Fruit fly (Drosophila melanogaster) whole organism, embryonic: ENCODE measurements around the gene Polr3F.

Experiments used
- Adf1 ChIP-seq: fragments of 200-800 bp; sonication (Bioruptor generic); IDR thresholded peaks from 2 replicates; pipeline ENCODE4 v1.3.6; 2022; ENCODE audit warnings: missing biosample characterization, missing genetic modification characterization
- Atf-2 ChIP-seq: fragments of 200-800 bp; sonication (Bioruptor generic); optimal IDR thresholded peaks from 2 replicates; lab custom pipeline; 2016; ENCODE audit warnings: missing biosample characterization, missing genetic modification characterization
- CG10654 ChIP-seq: fragments of 200-800 bp; sonication (Bioruptor generic); optimal IDR thresholded peaks from 2 replicates; lab custom pipeline; 2016; ENCODE audit warnings: missing biosample characterization, missing genetic modification characterization
- CG11093 ChIP-seq: fragments of 200-800 bp; sonication (Bioruptor generic); IDR thresholded peaks from 3 replicates; pipeline ENCODE4 v1.3.6; 2022; ENCODE audit warnings: missing biosample characterization, missing genetic modification characterization
- CG15073 ChIP-seq: fragments of 200-800 bp; sonication (Bioruptor generic); optimal IDR thresholded peaks from 2 replicates; lab custom pipeline; 2016; ENCODE audit warnings: missing biosample characterization, missing genetic modification characterization
- CG15269 ChIP-seq: fragments of 200-800 bp; sonication (Bioruptor generic); optimal IDR thresholded peaks from 2 replicates; lab custom pipeline; 2018; ENCODE audit warnings: missing biosample characterization, mild to moderate bottlenecking, missing genetic modification characterization, moderate library complexity
- CG30431 ChIP-seq: fragments of 200-800 bp; sonication (Bioruptor generic); optimal IDR thresholded peaks from 2 replicates; lab custom pipeline; 2017; ENCODE audit warnings: missing biosample characterization, missing genetic modification characterization
- CG31365 ChIP-seq: fragments of 200-800 bp; sonication (Bioruptor generic); optimal IDR thresholded peaks from 2 replicates; lab custom pipeline; 2018; ENCODE audit warnings: missing biosample characterization, mild to moderate bottlenecking, missing genetic modification characterization
- CG3281 ChIP-seq: fragments of 200-800 bp; sonication (Bioruptor generic); optimal IDR thresholded peaks from 3 replicates; lab custom pipeline; 2017; ENCODE audit warnings: missing biosample characterization, mild to moderate bottlenecking, missing genetic modification characterization
- CG34224 ChIP-seq: fragments of 200-800 bp; sonication (Bioruptor generic); IDR thresholded peaks from 3 replicates; pipeline ENCODE4 v1.3.6; 2022; ENCODE audit warnings: missing biosample characterization, missing genetic modification characterization; ENCODE audit not compliant: partially characterized antibody
- CG5180 ChIP-seq: fragments of 200-800 bp; sonication (Bioruptor generic); optimal IDR thresholded peaks from 3 replicates; lab custom pipeline; 2017; ENCODE audit warnings: missing biosample characterization, missing genetic modification characterization, mild to moderate bottlenecking, moderate library complexity, missing genetic modification reagents
- CG7556 ChIP-seq: fragments of 200-800 bp; sonication (Bioruptor generic); optimal IDR thresholded peaks from 2 replicates; lab custom pipeline; 2017; ENCODE audit warnings: missing biosample characterization, mild to moderate bottlenecking, missing genetic modification characterization
- CG8089 ChIP-seq: fragments of 200-800 bp; sonication (Bioruptor generic); optimal IDR thresholded peaks from 3 replicates; lab custom pipeline; 2016; ENCODE audit warnings: missing biosample characterization, missing genetic modification characterization
- CG8359 ChIP-seq: fragments of 200-800 bp; sonication (Bioruptor generic); optimal IDR thresholded peaks from 2 replicates; lab custom pipeline; 2017; ENCODE audit warnings: missing biosample characterization, mild to moderate bottlenecking, missing genetic modification characterization, borderline replicate concordance
- CG8478 ChIP-seq: fragments of >200 bp; optimal IDR thresholded peaks from 2 replicates; lab custom pipeline; 2018
- CG8765 ChIP-seq: fragments of 200-800 bp; sonication (Bioruptor generic); IDR thresholded peaks from 2 replicates; pipeline ENCODE4 v1.3.6; 2022; ENCODE audit warnings: missing biosample characterization, missing genetic modification characterization
- D19A ChIP-seq: fragments of 200-800 bp; optimal IDR thresholded peaks from 3 replicates; lab custom pipeline; 2019; ENCODE audit warnings: missing biosample characterization, mild to moderate bottlenecking, missing genetic modification characterization, moderate library complexity
- Dek ChIP-seq: fragments of 200-800 bp; sonication (Bioruptor generic); optimal IDR thresholded peaks from 3 replicates; lab custom pipeline; 2019; ENCODE audit warnings: missing biosample characterization, mild to moderate bottlenecking, missing genetic modification characterization, moderate library complexity
- Dip2 ChIP-seq: fragments of 200-800 bp; sonication (Bioruptor generic); IDR thresholded peaks from 2 replicates; pipeline ENCODE4 v1.3.6; 2022; ENCODE audit warnings: missing biosample characterization, missing genetic modification characterization
- Drgx ChIP-seq: fragments of 200-800 bp; sonication (Bioruptor generic); IDR thresholded peaks from 2 replicates; pipeline ENCODE4 v1.3.6; 2022; ENCODE audit warnings: missing biosample characterization, missing genetic modification characterization
- E2f1 ChIP-seq: fragments of 200-800 bp; sonication (Bioruptor generic); IDR thresholded peaks from 2 replicates; pipeline ENCODE4 v1.3.6; 2022; ENCODE audit warnings: missing biosample characterization, missing genetic modification characterization
- Hsf ChIP-seq: fragments of 200-800 bp; sonication (Bioruptor generic); optimal IDR thresholded peaks from 3 replicates; lab custom pipeline; 2016; ENCODE audit warnings: missing biosample characterization, missing genetic modification characterization
- Jarid2 ChIP-seq: fragments of 200-800 bp; sonication (Bioruptor generic); optimal IDR thresholded peaks from 3 replicates; lab custom pipeline; 2017; ENCODE audit warnings: mild to moderate bottlenecking, missing biosample characterization, missing genetic modification reagents, missing genetic modification characterization
- Nf-YA ChIP-seq: fragments of 200-800 bp; sonication (Bioruptor generic); IDR thresholded peaks from 2 replicates; pipeline ENCODE4 v1.3.6; 2022; ENCODE audit warnings: missing biosample characterization, missing genetic modification characterization
- Oli ChIP-seq: fragments of 200-800 bp; sonication (Bioruptor generic); optimal IDR thresholded peaks from 2 replicates; lab custom pipeline; 2018; ENCODE audit warnings: missing biosample characterization, mild to moderate bottlenecking, missing genetic modification characterization, moderate library complexity
- Sox100B ChIP-seq: fragments of 200-800 bp; sonication (Bioruptor generic); optimal IDR thresholded peaks from 3 replicates; lab custom pipeline; 2018; ENCODE audit warnings: missing biosample characterization, mild to moderate bottlenecking, missing genetic modification characterization
- ac ChIP-seq: fragments of 200-800 bp; sonication (Bioruptor generic); optimal IDR thresholded peaks from 3 replicates; lab custom pipeline; 2017; ENCODE audit warnings: missing biosample characterization, mild to moderate bottlenecking, missing genetic modification characterization
- ase ChIP-seq: fragments of 200-800 bp; sonication (Bioruptor generic); IDR thresholded peaks from 3 replicates; pipeline ENCODE4 v1.3.6; 2022; ENCODE audit warnings: missing biosample characterization, missing genetic modification characterization
- ato ChIP-seq: fragments of 200-800 bp; sonication (Bioruptor generic); IDR thresholded peaks from 2 replicates; pipeline ENCODE4 v1.3.6; 2022; ENCODE audit warnings: missing biosample characterization, missing genetic modification characterization; ENCODE audit not compliant: partially characterized antibody
- br ChIP-seq: fragments of >200 bp; optimal IDR thresholded peaks from 2 replicates; lab custom pipeline; 2017
- bsh ChIP-seq, 2 experiments: fragments of 200-800 bp; sonication (Bioruptor generic); optimal IDR thresholded peaks; 2 replicates each; lab custom pipeline; 2017 to 2018; ENCODE audit warnings: mild to moderate bottlenecking in 2 of 2, missing biosample characterization in 2 of 2, missing genetic modification characterization in 2 of 2, moderate library complexity in 1 of 2
- cas ChIP-seq: fragments of 200-800 bp; sonication (Bioruptor generic); IDR thresholded peaks from 2 replicates; pipeline ENCODE4 v1.3.6; 2022; ENCODE audit warnings: missing biosample characterization, missing genetic modification characterization
- caup ChIP-seq: fragments of 200-800 bp; sonication (Bioruptor generic); optimal IDR thresholded peaks from 3 replicates; lab custom pipeline; 2017; ENCODE audit warnings: missing biosample characterization, mild to moderate bottlenecking, missing genetic modification characterization, moderate library complexity; ENCODE audit not compliant: severe bottlenecking
- cg ChIP-seq: fragments of 200-800 bp; sonication (Bioruptor generic); optimal IDR thresholded peaks from 3 replicates; lab custom pipeline; 2019; ENCODE audit warnings: missing biosample characterization, mild to moderate bottlenecking, missing genetic modification characterization, moderate library complexity
- dan ChIP-seq: fragments of 200-800 bp; sonication (Bioruptor generic); IDR thresholded peaks from 2 replicates; pipeline ENCODE4 v1.3.6; 2022; ENCODE audit warnings: missing biosample characterization, missing genetic modification characterization
- danr ChIP-seq: fragments of 200-800 bp; sonication (Bioruptor generic); IDR thresholded peaks from 2 replicates; pipeline ENCODE4 v1.3.6; 2022; ENCODE audit warnings: missing biosample characterization, missing genetic modification characterization
- dmrt99B ChIP-seq: fragments of 200-800 bp; sonication (Bioruptor generic); optimal IDR thresholded peaks from 2 replicates; lab custom pipeline; 2018; ENCODE audit warnings: missing biosample characterization, mild to moderate bottlenecking, missing genetic modification characterization, moderate library complexity
- dysf ChIP-seq: fragments of 200-800 bp; sonication (Bioruptor generic); IDR thresholded peaks from 3 replicates; pipeline ENCODE4 v1.3.6; 2022; ENCODE audit warnings: missing biosample characterization, missing genetic modification characterization
- exex ChIP-seq: fragments of 200-800 bp; sonication (Bioruptor generic); optimal IDR thresholded peaks from 4 replicates; lab custom pipeline; 2018; ENCODE audit warnings: missing biosample characterization, mild to moderate bottlenecking, missing genetic modification characterization, moderate library complexity
- fd102C ChIP-seq: fragments of 200-800 bp; sonication (Bioruptor generic); optimal IDR thresholded peaks from 2 replicates; lab custom pipeline; 2018; ENCODE audit warnings: missing biosample characterization, mild to moderate bottlenecking, missing genetic modification characterization, moderate library complexity
- fd64A ChIP-seq: fragments of 200-800 bp; sonication (Bioruptor generic); optimal IDR thresholded peaks from 3 replicates; lab custom pipeline; 2018; ENCODE audit warnings: missing biosample characterization, mild to moderate bottlenecking, missing genetic modification characterization
- gcm2 ChIP-seq: fragments of 200-800 bp; sonication (Bioruptor generic); optimal IDR thresholded peaks from 2 replicates; lab custom pipeline; 2016; ENCODE audit warnings: missing biosample characterization, missing genetic modification characterization
- ham ChIP-seq: fragments of 200-800 bp; sonication (Bioruptor generic); IDR thresholded peaks from 2 replicates; pipeline ENCODE4 v1.3.6; 2022; ENCODE audit warnings: missing biosample characterization, missing genetic modification characterization
- her ChIP-seq: fragments of 200-800 bp; sonication (Bioruptor generic); optimal IDR thresholded peaks from 2 replicates; lab custom pipeline; 2016; ENCODE audit warnings: missing biosample characterization, missing genetic modification characterization
- kni ChIP-seq: fragments of 200-800 bp; sonication (Bioruptor generic); optimal IDR thresholded peaks from 3 replicates; lab custom pipeline; 2017; ENCODE audit warnings: mild to moderate bottlenecking, missing biosample characterization, missing genetic modification reagents, missing genetic modification characterization
- luna ChIP-seq: fragments of 200-800 bp; sonication (Bioruptor generic); optimal IDR thresholded peaks from 2 replicates; lab custom pipeline; 2016; ENCODE audit warnings: missing biosample characterization, missing genetic modification characterization
- mirr ChIP-seq: fragments of 200-800 bp; sonication (Bioruptor generic); optimal IDR thresholded peaks from 3 replicates; lab custom pipeline; 2018; ENCODE audit warnings: missing biosample characterization, mild to moderate bottlenecking, missing genetic modification characterization
- pfk ChIP-seq: fragments of 200-800 bp; sonication (Bioruptor generic); optimal IDR thresholded peaks from 2 replicates; lab custom pipeline; 2018; ENCODE audit warnings: missing biosample characterization, mild to moderate bottlenecking, missing genetic modification characterization, moderate library complexity
- pho ChIP-seq: fragments of 200-800 bp; sonication (Bioruptor generic); optimal IDR thresholded peaks from 2 replicates; lab custom pipeline; 2016; ENCODE audit warnings: missing biosample characterization, missing genetic modification characterization
- ranshi ChIP-seq: fragments of 200-800 bp; sonication (Bioruptor generic); IDR thresholded peaks from 2 replicates; pipeline ENCODE4 v1.3.6; 2022; ENCODE audit warnings: missing biosample characterization, missing genetic modification characterization
- sqz ChIP-seq: fragments of 200-800 bp; sonication (Bioruptor generic); optimal IDR thresholded peaks from 3 replicates; lab custom pipeline; 2018; ENCODE audit warnings: missing biosample characterization, mild to moderate bottlenecking, missing genetic modification characterization
- tin ChIP-seq: fragments of 200-800 bp; sonication (Bioruptor generic); optimal IDR thresholded peaks from 3 replicates; lab custom pipeline; 2016; ENCODE audit warnings: missing biosample characterization, missing genetic modification characterization

Gene Polr3F

dm6 chr3R:22400246-22400645 is 33.1 kb upstream of the Polr3F start (continued):
- TF ChIP-seq Sox100B (GFP tag; lab: Kevin White, UChicago) (no peak), her (no peak), CG8478 (lab: Kevin White, UChicago) (no peak), br (lab: Kevin White, UChicago) (no peak), exex (tag; lab: Kevin White, UChicago) (no peak), CG8089 (GFP tag; lab: Kevin White, UChicago) (no peak), dysf (peak; percentile 83), danr (GFP tag; lab: Robert Waterston, UW) (no peak), pfk (GFP tag; lab: Kevin White, UChicago) (no peak), sqz (GFP tag; lab: Kevin White, UChicago) (no peak), CG5180 (GFP tag; lab: Kevin White, UChicago) (no peak), CG3281 (GFP tag; lab: Kevin White, UChicago) (no peak), luna (GFP tag; lab: Kevin White, UChicago) (no peak), CG15073 (GFP tag; lab: Kevin White, UChicago) (no peak), Hsf (GFP tag; lab: Kevin White, UChicago) (peak; percentile 34), E2f1 (GFP tag; lab: Robert Waterston, UW) (peak; percentile 41; the same call in 1 of the 2 replicates), D19A (tag; lab: Kevin White, UChicago) (no peak), CG8359 (no peak), ham (GFP tag; lab: Robert Waterston, UW) (no peak), Dip2 (GFP tag; lab: Robert Waterston, UW) (no peak), CG10654 (GFP tag; lab: Kevin White, UChicago) (no peak), CG7556 (no peak), CG11093 (no peak), Drgx (GFP tag; lab: Robert Waterston, UW) (peak; percentile 68), ranshi (GFP tag; lab: Robert Waterston, UW) (peak; percentile 54; the same call in 1 of the 2 replicates), Nf-YA (no peak), fd64A (GFP tag; lab: Kevin White, UChicago) (no peak), bsh (GFP tag; optimal IDR thresholded peaks at IDR 0.05; lab: Kevin White, UChicago) (peak; percentile 14 to 58), CG8765 (GFP tag; lab: Robert Waterston, UW) (no peak), kni (GFP tag; lab: Kevin White, UChicago) (no peak), CG15269 (tag; lab: Kevin White, UChicago) (no peak), mirr (GFP tag; lab: Kevin White, UChicago) (no peak), Jarid2 (GFP tag; lab: Kevin White, UChicago) (no peak), Oli (tag; lab: Kevin White, UChicago) (peak; percentile 30), ac (GFP tag; lab: Kevin White, UChicago) (no peak), pho (GFP tag; lab: Kevin White, UChicago) (no peak), gcm2 (GFP tag; lab: Kevin White, UChicago) (no peak), tin (GFP tag; lab: Kevin White, UChicago) (peak; percentile 3), ase (GFP tag; lab: Robert Waterston, UW) (no peak), CG30431 (no peak), Adf1 (GFP tag; lab: Robert Waterston, UW) (no peak), CG34224 (GFP tag; lab: Robert Waterston, UW) (no peak), dan (GFP tag; lab: Robert Waterston, UW) (no peak), ato (no peak), fd102C (GFP tag; lab: Kevin White, UChicago) (no peak), cas (GFP tag; lab: Robert Waterston, UW) (no peak), caup (no peak), cg (GFP tag; lab: Kevin White, UChicago) (no peak), dmrt99B (no peak), CG31365 (tag; lab: Kevin White, UChicago) (no peak), Dek (tag; lab: Kevin White, UChicago) (no peak), Atf-2 (GFP tag; lab: Kevin White, UChicago) (no peak)
